Worm (Caenorhabditis elegans) whole organism, L1 larva: Measurements from ENCODE around the gene H25P19.1.

Source experiments
- ama-1 ChIP-seq: fragments of 150-350 bp; optimal IDR thresholded peaks from 2 replicates; lab custom pipeline; 2014
- ceh-82 ChIP-seq, 3 experiments: fragments of 150-350 bp in 1 of 3; sonication (generic microtip) in 2 of 3; optimal IDR thresholded peaks; 2 replicates each; lab custom pipeline; 2014 to 2017; ENCODE audit warnings: missing biosample characterization in 3 of 3, missing genetic modification characterization in 3 of 3
- egl-13 ChIP-seq: sonication (generic microtip); optimal IDR thresholded peaks from 2 replicates; lab custom pipeline; 2016; ENCODE audit warnings: missing genotype, missing genetic modification reagents, missing genetic modification characterization, missing compliant biosample characterization
- egl-27 ChIP-seq, 2 experiments: fragments of 150-350 bp in 1 of 2; sonication (generic microtip); optimal IDR thresholded peaks; 3 replicates each; lab custom pipeline; 2017 to 2018; ENCODE audit warnings: missing biosample characterization in 2 of 2, missing genetic modification characterization in 2 of 2, missing genetic modification reagents in 2 of 2
- elt-3 ChIP-seq, 6 experiments: fragments of 150-350 bp in 1 of 6; sonication (generic microtip); optimal IDR thresholded peaks; 2 replicates each; lab custom pipeline; 2017 to 2018; ENCODE audit warnings: missing biosample characterization in 6 of 6, missing genetic modification characterization in 6 of 6, inconsistent platforms in 1 of 6
- sup-37 ChIP-seq: fragments of 200-800 bp; sonication (Bioruptor generic); optimal IDR thresholded peaks from 2 replicates; lab custom pipeline; 2018; ENCODE audit warnings: mild to moderate bottlenecking, missing genetic modification characterization, missing compliant biosample characterization
- unc-130 ChIP-seq: fragments of 150-350 bp; optimal IDR thresholded peaks from 2 replicates; lab custom pipeline; 2017; ENCODE audit warnings: missing biosample characterization, missing genetic modification characterization, inconsistent platforms
- ztf-11 ChIP-seq, 2 experiments: sonication (generic microtip); optimal IDR thresholded peaks; 2 replicates each; lab custom pipeline; 2016 to 2017; ENCODE audit warnings: missing genetic modification characterization in 2 of 2, missing biosample characterization in 1 of 2, missing compliant biosample characterization in 1 of 2

DNA sequence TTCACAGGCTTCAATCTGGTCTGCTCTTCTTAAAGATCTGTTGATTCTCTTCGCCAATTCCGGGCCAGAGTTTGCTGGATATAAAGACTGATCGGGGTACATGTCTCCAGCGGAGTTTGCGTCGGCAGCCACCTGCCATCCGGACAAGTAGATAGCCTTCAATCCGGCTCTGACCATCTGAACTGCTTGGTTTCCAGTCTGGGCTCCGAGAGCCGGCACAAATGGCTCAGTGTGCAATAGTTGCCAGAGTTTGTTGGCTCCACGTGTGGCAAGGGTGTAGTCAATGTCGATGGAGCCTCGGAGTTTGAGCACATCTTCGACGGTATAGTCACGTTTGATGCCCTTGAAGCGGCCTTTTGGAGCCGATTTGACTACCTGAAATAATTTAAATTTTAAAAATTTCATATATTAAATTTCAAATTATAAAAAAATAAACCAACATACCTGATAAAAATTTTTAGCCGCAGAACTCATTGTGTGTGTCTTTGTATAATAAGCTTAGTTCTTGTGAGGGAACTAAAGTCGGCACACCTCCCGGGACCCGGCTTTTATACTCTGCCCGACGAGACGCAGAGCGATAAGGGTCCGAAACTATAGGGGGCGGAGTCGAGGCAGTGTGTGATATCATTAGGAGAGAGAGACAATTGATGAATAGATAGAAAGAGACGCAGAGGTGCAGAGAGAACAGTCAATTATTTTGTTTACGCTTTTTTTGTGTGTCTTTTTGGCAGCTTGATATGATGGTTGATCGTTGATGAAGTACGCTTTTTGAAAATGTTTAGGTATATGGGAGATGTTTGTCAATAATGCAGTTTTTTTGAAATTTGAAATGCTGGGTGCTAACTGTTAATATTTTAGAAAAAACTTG lies 40.2 kb downstream of the H25P19.1 start, which contains the start of the genes icl-1 and srh-2:
- TF ChIP-seq ztf-11 (tag; optimal IDR thresholded peaks at IDR 0.05; lab: Kevin White, UChicago), result peak in 1 of 2 experiments; percentile 27
- TF ChIP-seq ama-1 (lab: Kevin White, UChicago), result peak; percentile 89
- no peak for TF ChIP-seq ceh-82 (tag; optimal IDR thresholded peaks at IDR 0.05; lab: Kevin White, UChicago)
- TF ChIP-seq sup-37 (GFP tag; lab: Kevin White, UChicago), result peak; percentile 59
- no peak for TF ChIP-seq egl-27 (tag; optimal IDR thresholded peaks at IDR 0.05; lab: Kevin White, UChicago)
- TF ChIP-seq elt-3 (tag; optimal IDR thresholded peaks at IDR 0.05; lab: Kevin White, UChicago), result peak in 2 of 6 experiments; percentile 29 to 80
- no peak for TF ChIP-seq egl-13
- TF ChIP-seq unc-130, result peak; percentile 74
